Worm (Caenorhabditis elegans): ENCODE data around the gene ddl-1.

ddl-1 gene

DNA sequence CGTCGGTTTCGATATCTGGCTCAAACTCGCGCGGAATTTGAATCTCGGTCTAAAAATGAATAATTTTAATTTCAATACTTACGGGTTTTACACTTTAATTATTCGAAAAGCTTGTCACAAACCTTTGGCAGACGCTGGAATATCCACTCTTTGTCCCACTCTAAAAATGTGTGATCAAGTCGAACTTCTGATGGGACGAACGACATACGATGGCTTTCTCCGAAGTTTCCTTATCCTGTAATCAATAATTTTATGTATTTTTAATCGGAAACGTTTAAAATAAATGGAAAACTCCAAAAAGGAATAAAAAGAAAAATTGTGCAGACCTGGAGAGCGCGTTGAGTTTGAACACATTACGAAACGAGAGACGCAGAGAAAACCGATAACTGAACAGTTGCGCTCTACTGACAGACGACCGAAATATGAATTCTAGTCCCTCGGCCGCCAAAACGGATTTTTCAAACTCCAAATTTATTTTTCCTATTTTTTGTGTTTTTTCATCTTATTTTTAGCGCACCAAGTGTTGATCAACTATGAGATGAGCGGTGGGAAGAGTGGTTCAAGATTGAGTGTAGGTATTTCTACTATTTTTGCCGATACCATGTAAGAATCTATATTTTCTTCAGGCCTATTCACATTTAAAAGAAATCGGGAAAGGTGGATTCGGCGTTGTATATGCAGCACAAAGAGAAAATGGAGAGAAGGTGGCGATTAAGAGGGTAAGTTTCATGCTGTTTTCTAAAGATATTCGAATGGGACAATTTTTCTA is 1.2 kb upstream of the ddl-1 start, which contains the start of the genes sam-4, F59E12.17 and zyg-1 (continued):
- TF ChIP-seq ceh-8 (GFP tag; optimal IDR thresholded peaks at IDR 0.05), result no peak
- TF ChIP-seq nhr-20 (tag; optimal IDR thresholded peaks at IDR 0.05), result peak; percentile 61
- TF ChIP-seq fkh-8 (tag; optimal IDR thresholded peaks at IDR 0.05), result peak; percentile 60
- no peak for TF ChIP-seq zip-4 (GFP tag; optimal IDR thresholded peaks at IDR 0.05)
- peak; percentile 66 for TF ChIP-seq nhr-71 (tag; optimal IDR thresholded peaks at IDR 0.05)
- TF ChIP-seq nhr-47 (tag; optimal IDR thresholded peaks at IDR 0.05), result peak; percentile 50
- TF ChIP-seq tbx-2 (tag; optimal IDR thresholded peaks at IDR 0.05), result peak; percentile 52
- peak in 1 of 6 experiments; percentile 20 for TF ChIP-seq elt-3 (tag; optimal IDR thresholded peaks at IDR 0.05)
- TF ChIP-seq unc-62 (GFP tag; optimal IDR thresholded peaks at IDR 0.05), result no peak
- no peak for TF ChIP-seq C04F5.9 (tag; optimal IDR thresholded peaks at IDR 0.05)
- TF ChIP-seq pqm-1 (tag; optimal IDR thresholded peaks at IDR 0.05), result no peak
- peak; percentile 77 for TF ChIP-seq lir-3 (tag; optimal IDR thresholded peaks at IDR 0.05; ENCODE audit: poor library complexity)
- peak; percentile 81 for TF ChIP-seq skn-1 (tag; optimal IDR thresholded peaks at IDR 0.05)
- TF ChIP-seq lin-14 (GFP tag; optimal IDR thresholded peaks at IDR 0.05), result no peak
- TF ChIP-seq mep-1 (tag; optimal IDR thresholded peaks at IDR 0.05), result peak; percentile 65
- TF ChIP-seq aha-1 (tag; optimal IDR thresholded peaks at IDR 0.05), result no peak
- TF ChIP-seq nhr-12 (tag; optimal IDR thresholded peaks at IDR 0.05), result no peak
- TF ChIP-seq lin-13 (GFP tag; optimal IDR thresholded peaks at IDR 0.05), result no peak
- no peak for TF ChIP-seq nhr-77 (tag; optimal IDR thresholded peaks at IDR 0.05)
- TF ChIP-seq C16A3.4 (tag; optimal IDR thresholded peaks at IDR 0.05), result peak; percentile 85
- no peak for TF ChIP-seq nhr-11 (tag; optimal IDR thresholded peaks at IDR 0.05)
- TF ChIP-seq lsy-2 (tag; optimal IDR thresholded peaks at IDR 0.05), result peak; percentile 56 to 86
- TF ChIP-seq sox-4 (tag; optimal IDR thresholded peaks at IDR 0.05), result no peak
- no peak for TF ChIP-seq ama-1 (optimal IDR thresholded peaks at IDR 0.05)
- TF ChIP-seq hlh-4 (tag; optimal IDR thresholded peaks at IDR 0.05), result no peak
- TF ChIP-seq hlh-17 (GFP tag; optimal IDR thresholded peaks at IDR 0.05; ENCODE audit: borderline replicate concordance), result no peak
- no peak for TF ChIP-seq ets-5 (GFP tag; IDR thresholded peaks at IDR 0.05)
- TF ChIP-seq ceh-63 (GFP tag; optimal IDR thresholded peaks at IDR 0.05), result no peak
- no peak for TF ChIP-seq fkh-10 (GFP tag; optimal IDR thresholded peaks at IDR 0.05)
- no peak for TF ChIP-seq tlp-1 (tag; optimal IDR thresholded peaks at IDR 0.05)
- TF ChIP-seq ztf-11 (tag; optimal IDR thresholded peaks at IDR 0.05), result no peak
- TF ChIP-seq pag-3 (tag; optimal IDR thresholded peaks at IDR 0.05; ENCODE audit: borderline replicate concordance, insufficient read depth), result no peak
- peak; percentile 28 for TF ChIP-seq swsn-7 (tag; optimal IDR thresholded peaks at IDR 0.05)
- no peak for TF ChIP-seq Y116A8C.19 (tag; optimal IDR thresholded peaks at IDR 0.05; ENCODE audit: borderline replicate concordance)
- no peak for TF ChIP-seq unc-130 (tag; optimal IDR thresholded peaks at IDR 0.05)
- peak; percentile 18 for TF ChIP-seq nhr-90 (tag; optimal IDR thresholded peaks at IDR 0.05; ENCODE audit: poor library complexity)
- peak; percentile 12 for TF ChIP-seq unc-86 (tag; optimal IDR thresholded peaks at IDR 0.05)
- no peak for TF ChIP-seq ceh-88 (GFP tag; IDR thresholded peaks at IDR 0.05)
- no peak for TF ChIP-seq C34B4.2 (tag; optimal IDR thresholded peaks at IDR 0.05)
- peak; percentile 68 for TF ChIP-seq snu-23 (GFP tag; optimal IDR thresholded peaks at IDR 0.05)
- no peak for TF ChIP-seq blmp-1 (tag; optimal IDR thresholded peaks at IDR 0.05)
- peak; percentile 53 for TF ChIP-seq snpc-4 (tag; optimal IDR thresholded peaks at IDR 0.05)
- no peak for TF ChIP-seq vab-15 (tag; optimal IDR thresholded peaks at IDR 0.05)
- no peak for TF ChIP-seq irx-1 (tag; optimal IDR thresholded peaks at IDR 0.05)
- TF ChIP-seq egl-27 (tag; optimal IDR thresholded peaks at IDR 0.05), result no peak
- TF ChIP-seq ztf-4 (tag; optimal IDR thresholded peaks at IDR 0.05), result no peak
- no peak for TF ChIP-seq mab-9 (GFP tag; IDR thresholded peaks at IDR 0.05)
- TF ChIP-seq xbp-1 (tag; optimal IDR thresholded peaks at IDR 0.05), result peak; percentile 47
- peak; percentile 57 for TF ChIP-seq F16B12.6 (tag; optimal IDR thresholded peaks at IDR 0.05)
- peak; percentile 42 for TF ChIP-seq hpl-2 (GFP tag; optimal IDR thresholded peaks at IDR 0.05)
- no peak for TF ChIP-seq nhr-84 (tag; optimal IDR thresholded peaks at IDR 0.05)
- no peak for TF ChIP-seq pax-3 (tag; optimal IDR thresholded peaks at IDR 0.05)

Data from whole organism, L1 larva.